Fruit fly (Drosophila melanogaster): ENCODE measurements around the gene roq.

DNA sequence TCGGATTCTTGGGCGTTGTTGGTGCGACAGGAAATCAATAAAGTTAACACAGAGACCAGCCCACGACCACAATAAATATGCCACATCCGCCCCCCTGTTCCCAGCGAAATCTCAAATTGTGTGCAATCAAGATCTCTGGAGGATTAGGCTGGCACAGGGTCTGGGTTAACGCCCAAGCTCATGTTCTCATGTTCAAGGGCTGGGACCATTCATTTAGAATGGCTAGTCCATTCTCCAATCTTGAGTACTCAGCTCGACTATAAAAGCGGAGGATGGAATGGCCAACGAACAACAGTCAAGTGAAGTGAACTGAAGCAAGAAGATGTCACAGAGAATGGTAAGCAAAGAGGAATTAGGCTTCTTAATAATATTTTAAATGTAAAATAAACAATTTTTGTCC is 45.4 kb downstream of the roq start, which contains the start of gene CG13056:
- TF ChIP-seq acj6 (GFP tag; optimal IDR thresholded peaks at IDR 0.05) (no peak), Blimp-1 (GFP tag; optimal IDR thresholded peaks at IDR 0.05) (no peak), CG9139 (GFP tag; optimal IDR thresholded peaks at IDR 0.05) (no peak), fd59A (GFP tag; optimal IDR thresholded peaks at IDR 0.05) (no peak), salr (GFP tag; optimal IDR thresholded peaks at IDR 0.05) (no peak), CG34406 (GFP tag; optimal IDR thresholded peaks at IDR 0.05) (no peak)
